Fruit fly (Drosophila melanogaster) whole organism, embryonic: Measurements from ENCODE around the gene CG10137.

Experiments
- Asciz ChIP-seq: fragments of 200-800 bp; sonication (Bioruptor generic); optimal IDR thresholded peaks from 2 replicates; lab custom pipeline; 2017; ENCODE audit warnings: missing biosample characterization, mild to moderate bottlenecking, missing genetic modification characterization, missing genetic modification reagents
- CG10321 ChIP-seq: fragments of 200-800 bp; sonication (Bioruptor generic); IDR thresholded peaks from 2 replicates; pipeline ENCODE4 v1.3.6; 2022; ENCODE audit warnings: missing biosample characterization, missing genetic modification characterization
- CG11247 ChIP-seq: fragments of 200-800 bp; sonication (Bioruptor generic); IDR thresholded peaks from 2 replicates; pipeline ENCODE4 v1.3.6; 2022; ENCODE audit warnings: missing biosample characterization, missing genetic modification characterization
- CG11504 ChIP-seq: fragments of 200-800 bp; sonication (Bioruptor generic); optimal IDR thresholded peaks from 3 replicates; lab custom pipeline; 2019; ENCODE audit warnings: missing biosample characterization, mild to moderate bottlenecking, missing genetic modification characterization, moderate library complexity
- CG12299 ChIP-seq: fragments of 200-800 bp; sonication (Bioruptor generic); optimal IDR thresholded peaks from 2 replicates; lab custom pipeline; 2018; ENCODE audit warnings: missing biosample characterization, mild to moderate bottlenecking, missing genetic modification characterization
- CG1602 ChIP-seq: fragments of 200-800 bp; sonication (Bioruptor generic); optimal IDR thresholded peaks from 3 replicates; lab custom pipeline; 2016; ENCODE audit warnings: missing biosample characterization, missing genetic modification characterization
- CG18764 ChIP-seq: fragments of 200-800 bp; sonication (Bioruptor generic); optimal IDR thresholded peaks from 3 replicates; lab custom pipeline; 2016; ENCODE audit warnings: missing biosample characterization, missing genetic modification characterization
- CG30020 ChIP-seq: fragments of 200-800 bp; optimal IDR thresholded peaks from 2 replicates; lab custom pipeline; 2019; ENCODE audit warnings: missing biosample characterization, mild to moderate bottlenecking, missing genetic modification characterization, moderate library complexity
- CG3065 ChIP-seq: fragments of 200-800 bp; sonication (Bioruptor generic); optimal IDR thresholded peaks from 2 replicates; lab custom pipeline; 2016; ENCODE audit warnings: missing biosample characterization, missing genetic modification characterization
- CG4328 ChIP-seq: fragments of 200-800 bp; sonication (Bioruptor generic); optimal IDR thresholded peaks from 3 replicates; lab custom pipeline; 2017; ENCODE audit warnings: missing biosample characterization, missing genetic modification reagents, missing genetic modification characterization
- CG4617 ChIP-seq: fragments of 200-800 bp; sonication (Bioruptor generic); optimal IDR thresholded peaks from 3 replicates; lab custom pipeline; 2016; ENCODE audit warnings: missing biosample characterization, missing genetic modification characterization, borderline replicate concordance
- CG6654 ChIP-seq: fragments of 200-800 bp; sonication (Bioruptor generic); optimal IDR thresholded peaks from 2 replicates; lab custom pipeline; 2017; ENCODE audit warnings: missing biosample characterization, mild to moderate bottlenecking, missing genetic modification characterization
- CG6683 ChIP-seq: fragments of 200-800 bp; sonication (Bioruptor generic); optimal IDR thresholded peaks from 2 replicates; lab custom pipeline; 2017; ENCODE audit warnings: missing biosample characterization, mild to moderate bottlenecking, missing genetic modification characterization, missing genetic modification reagents
- CG7987 ChIP-seq: fragments of 200-800 bp; sonication (Bioruptor generic); optimal IDR thresholded peaks from 2 replicates; lab custom pipeline; 2018; ENCODE audit warnings: missing biosample characterization, mild to moderate bottlenecking, missing genetic modification characterization, moderate library complexity
- CG9609 ChIP-seq: fragments of 200-800 bp; sonication (Bioruptor generic); optimal IDR thresholded peaks from 3 replicates; lab custom pipeline; 2016; ENCODE audit warnings: missing biosample characterization, missing genetic modification characterization
- CG9817 ChIP-seq: fragments of 200-800 bp; sonication (Bioruptor generic); optimal IDR thresholded peaks from 2 replicates; lab custom pipeline; 2018; ENCODE audit warnings: missing biosample characterization, mild to moderate bottlenecking, missing genetic modification characterization, moderate library complexity
- Dad ChIP-seq: fragments of 200-800 bp; sonication (Bioruptor generic); optimal IDR thresholded peaks from 3 replicates; lab custom pipeline; 2016; ENCODE audit warnings: missing biosample characterization, missing genetic modification characterization
- Fer1 ChIP-seq: fragments of 200-800 bp; sonication (Bioruptor generic); optimal IDR thresholded peaks from 2 replicates; lab custom pipeline; 2017; ENCODE audit warnings: missing biosample characterization, mild to moderate bottlenecking, missing genetic modification characterization
- HLH4C ChIP-seq: fragments of 200-800 bp; sonication (Bioruptor generic); IDR thresholded peaks from 3 replicates; pipeline ENCODE4 v1.3.6; 2022; ENCODE audit warnings: missing biosample characterization, missing genetic modification characterization; ENCODE audit not compliant: partially characterized antibody
- Hand ChIP-seq: fragments of 200-800 bp; sonication (Bioruptor generic); optimal IDR thresholded peaks from 2 replicates; lab custom pipeline; 2017; ENCODE audit warnings: mild to moderate bottlenecking, missing biosample characterization, missing genetic modification reagents, missing genetic modification characterization
- HmgZ ChIP-seq: fragments of 200-800 bp; sonication (Bioruptor generic); optimal IDR thresholded peaks from 2 replicates; lab custom pipeline; 2018; ENCODE audit warnings: missing biosample characterization, mild to moderate bottlenecking, missing genetic modification characterization
- Hr78 ChIP-seq, 2 experiments: fragments of 200-800 bp in 1 of 2; fragments of >200 bp in 1 of 2; sonication (Bioruptor generic) in 1 of 2; optimal IDR thresholded peaks; 2 replicates each; lab custom pipeline; 2017 to 2019; ENCODE audit warnings: missing biosample characterization in 2 of 2, missing genetic modification characterization in 2 of 2, mild to moderate bottlenecking in 1 of 2, moderate library complexity in 1 of 2
- Mrtf ChIP-seq: fragments of 200-800 bp; sonication (Bioruptor generic); IDR thresholded peaks from 3 replicates; pipeline ENCODE4 v1.3.6; 2022; ENCODE audit warnings: missing biosample characterization, missing genetic modification characterization
- Myb ChIP-seq: fragments of 200-800 bp; sonication (Bioruptor generic); optimal IDR thresholded peaks from 2 replicates; lab custom pipeline; 2016; ENCODE audit warnings: missing biosample characterization, missing genetic modification characterization
- Nf-YA ChIP-seq: fragments of 200-800 bp; sonication (Bioruptor generic); IDR thresholded peaks from 2 replicates; pipeline ENCODE4 v1.3.6; 2022; ENCODE audit warnings: missing biosample characterization, missing genetic modification characterization
- Nf-YC ChIP-seq: fragments of 200-800 bp; optimal IDR thresholded peaks from 3 replicates; lab custom pipeline; 2019; ENCODE audit warnings: missing biosample characterization, mild to moderate bottlenecking, missing genetic modification characterization, moderate library complexity
- NfI ChIP-seq: fragments of 200-800 bp; sonication (Bioruptor generic); optimal IDR thresholded peaks from 3 replicates; lab custom pipeline; 2018; ENCODE audit warnings: missing biosample characterization, mild to moderate bottlenecking, missing genetic modification characterization, moderate library complexity
- Oaz ChIP-seq: fragments of 200-800 bp; sonication (Bioruptor generic); IDR thresholded peaks from 2 replicates; pipeline ENCODE4 v1.3.6; 2022; ENCODE audit warnings: missing biosample characterization, missing genetic modification characterization
- Sox102F ChIP-seq: fragments of 200-800 bp; sonication (Bioruptor generic); optimal IDR thresholded peaks from 2 replicates; lab custom pipeline; 2018; ENCODE audit warnings: missing biosample characterization, mild to moderate bottlenecking, missing genetic modification characterization, moderate library complexity
- Sry-δ ChIP-seq: fragments of 200-800 bp; sonication (Bioruptor generic); optimal IDR thresholded peaks from 2 replicates; lab custom pipeline; 2016; ENCODE audit warnings: missing biosample characterization, missing genetic modification characterization
- Tbp ChIP-seq: fragments of >200 bp; optimal IDR thresholded peaks from 2 replicates; lab custom pipeline; 2018; ENCODE audit warnings: missing biosample characterization, missing genetic modification characterization
- chif ChIP-seq, 2 experiments: fragments of 200-800 bp; sonication (Bioruptor generic); optimal IDR thresholded peaks; 3 replicates each; lab custom pipeline; 2016; ENCODE audit warnings: missing biosample characterization in 2 of 2, missing genetic modification characterization in 2 of 2
- dimm ChIP-seq: fragments of 200-800 bp; sonication (Bioruptor generic); IDR thresholded peaks from 2 replicates; pipeline ENCODE4 v1.3.6; 2022; ENCODE audit warnings: missing biosample characterization, missing genetic modification characterization
- dm ChIP-seq: fragments of 200-800 bp; sonication (Bioruptor generic); optimal IDR thresholded peaks from 3 replicates; lab custom pipeline; 2016; ENCODE audit warnings: missing biosample characterization, missing genetic modification characterization
- ftz-f1 ChIP-seq: fragments of 200-800 bp; sonication (Bioruptor generic); optimal IDR thresholded peaks from 2 replicates; lab custom pipeline; 2016; ENCODE audit warnings: missing biosample characterization, missing genetic modification characterization
- ham ChIP-seq: fragments of 200-800 bp; sonication (Bioruptor generic); IDR thresholded peaks from 2 replicates; pipeline ENCODE4 v1.3.6; 2022; ENCODE audit warnings: missing biosample characterization, missing genetic modification characterization
- hkb ChIP-seq, 2 experiments: fragments of 200-800 bp in 1 of 2; fragments of >200 bp in 1 of 2; sonication (Bioruptor generic) in 1 of 2; IDR thresholded peaks in 1 of 2; optimal IDR thresholded peaks in 1 of 2; 2 replicates each; pipeline versions ENCODE4 v1.3.6 to Lab custom; 2017 to 2022; ENCODE audit warnings: missing biosample characterization in 1 of 2, missing genetic modification characterization in 1 of 2
- lab ChIP-seq: fragments of 200-800 bp; sonication (Bioruptor generic); optimal IDR thresholded peaks from 3 replicates; lab custom pipeline; 2017; ENCODE audit warnings: missing biosample characterization, missing genetic modification characterization, mild to moderate bottlenecking, moderate library complexity, missing genetic modification reagents
- luna ChIP-seq: fragments of 200-800 bp; sonication (Bioruptor generic); optimal IDR thresholded peaks from 2 replicates; lab custom pipeline; 2016; ENCODE audit warnings: missing biosample characterization, missing genetic modification characterization
- otp ChIP-seq: fragments of 200-800 bp; sonication (Bioruptor generic); IDR thresholded peaks from 3 replicates; pipeline ENCODE4, ENCODE4 v1.3.6; 2022; ENCODE audit warnings: missing biosample characterization, missing genetic modification characterization
- pfk ChIP-seq: fragments of 200-800 bp; sonication (Bioruptor generic); optimal IDR thresholded peaks from 2 replicates; lab custom pipeline; 2018; ENCODE audit warnings: missing biosample characterization, mild to moderate bottlenecking, missing genetic modification characterization, moderate library complexity
- pzg ChIP-seq: fragments of 200-800 bp; sonication (Bioruptor generic); optimal IDR thresholded peaks from 3 replicates; lab custom pipeline; 2018; ENCODE audit warnings: missing biosample characterization, mild to moderate bottlenecking, missing genetic modification characterization, moderate library complexity
- ranshi ChIP-seq: fragments of 200-800 bp; sonication (Bioruptor generic); IDR thresholded peaks from 2 replicates; pipeline ENCODE4 v1.3.6; 2022; ENCODE audit warnings: missing biosample characterization, missing genetic modification characterization
- stwl ChIP-seq: fragments of 200-800 bp; sonication (Bioruptor generic); optimal IDR thresholded peaks from 3 replicates; lab custom pipeline; 2018; ENCODE audit warnings: missing biosample characterization, mild to moderate bottlenecking, missing genetic modification characterization, moderate library complexity
- tna ChIP-seq: fragments of 200-800 bp; sonication (Bioruptor generic); IDR thresholded peaks from 2 replicates; pipeline ENCODE4 v1.3.6; 2022; ENCODE audit warnings: missing biosample characterization, missing genetic modification characterization; ENCODE audit not compliant: partially characterized antibody
- trh ChIP-seq: fragments of 200-800 bp; sonication (Bioruptor generic); optimal IDR thresholded peaks from 2 replicates; lab custom pipeline; 2016; ENCODE audit warnings: missing biosample characterization, missing genetic modification characterization
- tx ChIP-seq: fragments of 200-800 bp; sonication (Bioruptor generic); optimal IDR thresholded peaks from 2 replicates; lab custom pipeline; 2016; ENCODE audit warnings: missing biosample characterization, missing genetic modification characterization
- yki ChIP-seq: fragments of >200 bp; optimal IDR thresholded peaks from 3 replicates; lab custom pipeline; 2018
- zfh1 ChIP-seq: fragments of 200-800 bp; sonication (Bioruptor generic); IDR thresholded peaks from 3 replicates; pipeline ENCODE4 v1.3.6; 2022; ENCODE audit warnings: missing biosample characterization, missing genetic modification characterization
- zfh2 ChIP-seq: fragments of 200-800 bp; sonication (Bioruptor generic); optimal IDR thresholded peaks from 2 replicates; lab custom pipeline; 2016; ENCODE audit warnings: missing biosample characterization, missing genetic modification characterization

CG10137 gene

DNA sequence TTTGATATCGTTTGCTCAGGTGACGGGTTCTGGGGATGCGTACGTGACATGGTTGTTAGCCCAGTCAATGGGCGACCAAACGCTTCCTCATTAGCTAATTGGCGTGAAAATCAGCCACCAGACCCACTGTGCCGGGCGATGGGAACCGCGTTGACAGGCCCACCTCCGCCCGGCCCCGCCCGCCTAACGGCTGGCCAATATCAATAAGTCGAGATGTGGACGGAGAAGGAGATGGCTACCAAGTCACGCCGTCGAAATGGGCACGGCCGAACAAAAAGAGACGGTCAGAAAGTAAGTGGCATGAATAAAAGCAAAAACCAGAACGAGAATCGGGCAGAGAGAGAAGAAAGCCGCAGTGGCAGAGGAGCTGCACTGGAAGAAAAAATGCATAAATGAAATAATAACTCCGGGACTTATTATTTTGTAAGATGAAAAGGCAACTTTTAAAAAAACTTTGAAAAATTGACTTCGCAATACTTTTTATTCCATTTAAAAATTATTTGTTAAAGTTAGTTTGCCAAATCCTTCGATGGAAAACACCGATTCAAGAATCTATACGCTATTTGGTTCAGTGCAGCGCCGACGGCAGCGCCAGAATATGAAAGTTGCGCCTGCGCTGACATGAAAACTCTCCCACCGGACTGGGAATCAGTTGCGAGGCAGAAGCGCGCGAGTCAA, 11.4 kb downstream of the CG10137 start, which contains the start of gene CG13082 (continued):
- TF ChIP-seq chif (GFP tag; optimal IDR thresholded peaks at IDR 0.05; lab: Kevin White, UChicago) (peak; percentile 39 to 51), CG9817 (tag; lab: Kevin White, UChicago) (peak; percentile 13), HLH4C (GFP tag; lab: Robert Waterston, UW) (no peak), Oaz (GFP tag; lab: Robert Waterston, UW) (no peak), tna (GFP tag; lab: Robert Waterston, UW) (no peak), CG1602 (GFP tag; lab: Kevin White, UChicago) (peak; percentile 24), Hand (GFP tag; lab: Kevin White, UChicago) (no peak), Sox102F (GFP tag; lab: Kevin White, UChicago) (peak; percentile 42), lab (GFP tag; lab: Kevin White, UChicago) (no peak), Mrtf (GFP tag; lab: Robert Waterston, UW) (no peak), CG4617 (GFP tag; lab: Kevin White, UChicago) (no peak), pfk (GFP tag; lab: Kevin White, UChicago) (no peak), Nf-YA (GFP tag; lab: Robert Waterston, UW) (no peak), yki (lab: Kevin White, UChicago) (no peak), CG6683 (no peak), CG12299 (no peak), HmgZ (tag; lab: Kevin White, UChicago) (no peak), hkb (optimal IDR thresholded peaks at IDR 0.05; lab: Kevin White, UChicago) (no peak), hkb (GFP tag; IDR thresholded peaks at IDR 0.05; lab: Robert Waterston, UW) (no peak), Tbp (GFP tag; lab: Kevin White, UChicago) (no peak), zfh2 (GFP tag; lab: Kevin White, UChicago) (no peak), CG3065 (GFP tag; lab: Kevin White, UChicago) (no peak), CG6654 (GFP tag; lab: Kevin White, UChicago) (peak; percentile 33), NfI (GFP tag; lab: Kevin White, UChicago) (no peak), zfh1 (GFP tag; lab: Robert Waterston, UW) (peak; percentile 65), Myb (no peak), CG11504 (tag; lab: Kevin White, UChicago) (peak; percentile 64), CG10321 (no peak), CG4328 (GFP tag; lab: Kevin White, UChicago) (no peak), trh (no peak), ranshi (GFP tag; lab: Robert Waterston, UW) (0 out of 2 replicates have a peak, but pooled peaks have one; percentile 6), dimm (GFP tag; lab: Robert Waterston, UW) (no peak), CG7987 (no peak), CG9609 (GFP tag; lab: Kevin White, UChicago) (peak; percentile 9), Fer1 (GFP tag; lab: Kevin White, UChicago) (no peak), pzg (GFP tag; lab: Kevin White, UChicago) (no peak), Nf-YC (tag; lab: Kevin White, UChicago) (no peak), Asciz (GFP tag; lab: Kevin White, UChicago) (peak; percentile 39), Hr78 (GFP tag; optimal IDR thresholded peaks at IDR 0.05; lab: Kevin White, UChicago) (no peak), CG18764 (GFP tag; lab: Kevin White, UChicago) (no peak), Sry-δ (GFP tag; lab: Kevin White, UChicago) (no peak), Dad (no peak), otp (0 out of 3 replicates have a peak, but pooled peaks have one; percentile 5), CG11247 (no peak), ftz-f1 (GFP tag; lab: Kevin White, UChicago) (no peak), luna (GFP tag; lab: Kevin White, UChicago) (no peak), tx (GFP tag; lab: Kevin White, UChicago) (peak; percentile 23), stwl (tag; lab: Kevin White, UChicago) (no peak), CG30020 (peak; percentile 12), ham (GFP tag; lab: Robert Waterston, UW) (no peak), dm (GFP tag; lab: Kevin White, UChicago) (no peak)
